Fruit fly (Drosophila melanogaster): ENCODE results near the gene IFT52.

The IFT52 gene

DNA sequence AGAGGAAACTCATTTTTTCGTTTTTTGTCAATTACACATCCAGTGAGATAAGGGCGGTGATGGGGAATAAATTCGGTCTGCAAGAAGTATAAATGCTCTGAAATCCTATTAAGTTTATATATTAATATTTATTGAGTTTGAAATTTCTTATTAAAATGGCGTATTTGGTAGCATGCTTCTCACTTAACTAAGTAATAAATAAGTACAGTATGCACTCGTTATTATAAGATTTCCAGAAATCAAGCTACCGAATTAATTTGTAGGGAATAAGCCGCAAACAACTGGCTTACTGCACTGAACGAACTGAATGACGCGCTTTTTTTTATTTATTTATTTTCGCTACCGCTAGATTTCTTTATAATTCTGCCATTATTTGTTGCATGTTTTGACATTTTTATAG, 5.8 kb downstream of the IFT52 start (continued):
- TF ChIP-seq Eip93F (GFP tag; optimal IDR thresholded peaks at IDR 0.05): no peak
- no peak for TF ChIP-seq vri (GFP tag; optimal IDR thresholded peaks at IDR 0.05)
- TF ChIP-seq CG6808 (GFP tag; optimal IDR thresholded peaks at IDR 0.05): no peak
- no peak for TF ChIP-seq CG6854 (GFP tag; optimal IDR thresholded peaks at IDR 0.05)
- TF ChIP-seq spab (GFP tag; optimal IDR thresholded peaks at IDR 0.05): no peak
- no peak for TF ChIP-seq CG4318 (GFP tag; optimal IDR thresholded peaks at IDR 0.05)
- TF ChIP-seq CG6276 (GFP tag; optimal IDR thresholded peaks at IDR 0.05): no peak
- TF ChIP-seq salr (GFP tag; optimal IDR thresholded peaks at IDR 0.05): no peak
- no peak for TF ChIP-seq CG32006 (GFP tag; optimal IDR thresholded peaks at IDR 0.05)
- TF ChIP-seq CG31627 (GFP tag; optimal IDR thresholded peaks at IDR 0.05): peak; percentile 32
- TF ChIP-seq Ets21C (GFP tag; optimal IDR thresholded peaks at IDR 0.05): no peak
- TF ChIP-seq pdm3 (GFP tag; optimal IDR thresholded peaks at IDR 0.05): no peak
- TF ChIP-seq dac (GFP tag; optimal IDR thresholded peaks at IDR 0.05): no peak
- TF ChIP-seq net (GFP tag; optimal IDR thresholded peaks at IDR 0.05): no peak
- peak; percentile 48 for TF ChIP-seq Smox (GFP tag; optimal IDR thresholded peaks at IDR 0.05)
- TF ChIP-seq fkh (GFP tag; optimal IDR thresholded peaks at IDR 0.05): no peak
- no peak for TF ChIP-seq ss (GFP tag; optimal IDR thresholded peaks at IDR 0.05)
- TF ChIP-seq CG6792 (GFP tag; optimal IDR thresholded peaks at IDR 0.05): peak; percentile 36
- TF ChIP-seq Ets96B (tag; optimal IDR thresholded peaks at IDR 0.05): no peak
- no peak for TF ChIP-seq CG3032 (tag; optimal IDR thresholded peaks at IDR 0.05)
- peak; percentile 84 for TF ChIP-seq svp (GFP tag)
- peak; percentile 51 for TF ChIP-seq cyc (GFP tag; optimal IDR thresholded peaks at IDR 0.05)
- TF ChIP-seq OdsH (GFP tag; optimal IDR thresholded peaks at IDR 0.05): no peak
- no peak for TF ChIP-seq CG16779 (tag; optimal IDR thresholded peaks at IDR 0.05)
- TF ChIP-seq eg (GFP tag; IDR thresholded peaks at IDR 0.05): no peak
- TF ChIP-seq CG6163 (GFP tag; IDR thresholded peaks at IDR 0.05): no peak
- TF ChIP-seq CG34406 (GFP tag; optimal IDR thresholded peaks at IDR 0.05): peak; percentile 33
- TF ChIP-seq CG11762 (GFP tag; optimal IDR thresholded peaks at IDR 0.05; ENCODE audit: insufficient read depth): no peak
- peak; percentile 30 for TF ChIP-seq CG3919 (GFP tag; optimal IDR thresholded peaks at IDR 0.05)

DNA sequence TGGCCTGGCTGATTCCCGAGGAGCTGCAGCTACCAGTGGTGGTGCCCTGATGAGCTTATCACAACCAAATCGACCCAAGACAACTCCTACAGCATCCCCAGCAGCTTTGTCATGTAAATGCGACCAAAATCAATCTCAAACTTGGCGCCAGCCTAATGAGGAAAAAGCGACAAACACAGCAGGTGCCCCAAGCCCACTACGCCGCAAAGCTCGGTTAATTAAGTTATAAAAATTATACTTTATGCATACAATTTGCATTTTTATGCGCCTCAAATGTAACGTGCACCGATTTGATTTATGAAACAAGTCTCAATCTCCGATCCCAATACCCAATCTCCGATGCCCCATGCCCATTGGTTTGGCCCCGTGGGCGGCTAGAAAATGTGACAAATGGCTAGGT, 6.5 kb downstream of the IFT52 start:
- no peak for TF ChIP-seq net (GFP tag; optimal IDR thresholded peaks at IDR 0.05)
- no peak for TF ChIP-seq CG8119 (GFP tag; IDR thresholded peaks at IDR 0.05)
- no peak for TF ChIP-seq CG15336 (GFP tag; IDR thresholded peaks at IDR 0.05)
- TF ChIP-seq Blimp-1 (GFP tag; optimal IDR thresholded peaks at IDR 0.05): no peak
- TF ChIP-seq fd85E (GFP tag; optimal IDR thresholded peaks at IDR 0.05): no peak

DNA sequence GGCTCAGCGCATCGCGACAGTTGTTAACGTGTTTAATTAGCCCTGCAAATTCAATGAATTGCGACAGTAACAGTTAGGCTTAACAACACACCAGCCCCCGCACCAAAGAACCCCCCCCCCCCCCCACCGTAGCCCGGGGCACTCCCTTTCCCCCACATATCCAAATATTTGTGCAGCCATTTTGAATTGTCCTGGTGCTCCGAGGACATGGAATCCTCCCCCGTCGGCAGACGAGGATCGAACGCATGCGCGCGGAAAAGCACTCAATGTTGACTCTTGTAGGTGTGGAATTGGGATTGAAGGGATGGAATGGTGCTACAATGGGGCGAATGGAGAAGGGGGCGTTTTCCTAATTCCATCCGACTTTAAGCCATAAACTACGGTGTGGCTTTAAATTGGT, 9.3 kb downstream of the IFT52 start:
- TF ChIP-seq salr (GFP tag; optimal IDR thresholded peaks at IDR 0.05) (no peak), fkh (GFP tag; optimal IDR thresholded peaks at IDR 0.05) (peak; percentile 16)

DNA sequence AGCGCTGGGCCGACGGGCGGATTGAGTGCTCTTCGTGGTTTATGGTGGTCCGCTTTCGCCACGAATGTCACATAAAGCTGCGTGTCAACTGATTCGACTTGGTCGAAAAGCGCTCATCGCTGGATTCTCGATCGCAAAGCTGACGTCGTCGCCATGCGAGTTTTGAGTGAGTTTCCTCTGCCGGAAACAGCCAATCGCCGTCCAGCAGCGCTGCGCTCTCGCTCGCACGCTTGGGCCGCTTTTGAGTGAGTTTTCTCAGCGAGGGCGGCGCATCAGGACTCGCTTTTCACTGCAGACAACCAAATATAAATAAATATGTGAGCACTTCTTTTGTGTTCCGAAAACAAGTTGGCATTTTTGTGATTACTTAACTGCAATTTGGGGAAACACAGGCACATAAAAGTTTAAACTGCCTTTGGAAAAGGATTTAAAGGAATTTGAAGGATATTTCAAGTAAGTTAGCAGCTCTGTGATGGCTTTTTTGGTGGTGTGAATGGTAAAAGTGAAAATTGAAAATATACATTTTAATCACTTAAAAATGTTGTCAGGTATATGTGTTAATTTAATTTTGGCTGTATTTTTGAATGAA, 10.3 kb downstream of the IFT52 start, which contains the start of gene eya:
Gene eya (minus strand): TSS at position 94 of the 589 bp plus-strand sequence.
- TF ChIP-seq eg (GFP tag; IDR thresholded peaks at IDR 0.05): no peak
- TF ChIP-seq svp (GFP tag): peak; percentile 47

DNA sequence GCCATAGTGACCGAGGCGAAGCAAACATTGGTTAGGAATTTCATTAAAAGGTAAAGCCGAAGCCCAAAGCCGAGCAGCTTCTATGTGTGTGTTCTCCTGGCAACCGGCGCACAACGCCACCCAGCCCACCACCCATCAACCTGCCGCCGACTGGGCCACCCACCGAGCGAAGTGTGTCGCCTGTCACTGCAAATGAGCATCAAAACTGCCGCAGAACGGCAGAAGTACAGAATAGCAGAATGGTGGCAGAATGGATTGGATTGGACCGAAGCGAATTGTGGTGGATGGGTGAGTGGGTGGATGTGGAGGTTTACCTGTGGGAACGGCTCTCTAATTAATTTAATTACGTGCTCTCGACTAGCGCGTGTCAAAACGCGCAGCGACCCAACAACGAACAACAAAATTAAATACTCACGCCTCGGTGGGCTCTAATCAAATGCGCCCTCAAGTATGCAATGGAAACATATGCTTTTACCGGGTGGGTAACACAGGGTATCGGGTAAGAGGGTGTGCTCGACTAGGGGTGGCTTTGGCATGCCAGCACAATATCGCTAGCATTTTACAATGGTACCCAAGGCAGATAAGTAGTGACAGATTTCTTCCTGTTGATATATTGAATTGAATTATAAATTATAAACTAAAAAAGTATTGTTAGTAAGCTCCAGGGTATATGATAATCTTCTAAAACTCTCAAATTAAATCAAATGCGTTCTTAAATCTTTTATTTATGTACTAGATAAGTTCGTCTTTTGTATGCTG, 17.5 kb downstream of the IFT52 start:
- TF ChIP-seq Gug (GFP tag; IDR thresholded peaks at IDR 0.05) (no peak), Blimp-1 (GFP tag; optimal IDR thresholded peaks at IDR 0.05) (no peak), fd85E (GFP tag; optimal IDR thresholded peaks at IDR 0.05) (no peak), Eip78C (GFP tag) (peak; percentile 9), Eip75B (GFP tag; optimal IDR thresholded peaks at IDR 0.05) (no peak), CG11294 (GFP tag; IDR thresholded peaks at IDR 0.05) (no peak), Hr38 (GFP tag; optimal IDR thresholded peaks at IDR 0.05) (no peak), svp (GFP tag) (peak; percentile 33), dsx (GFP tag; optimal IDR thresholded peaks at IDR 0.05; ENCODE audit: poor library complexity, severe bottlenecking) (no peak), pdm3 (GFP tag; optimal IDR thresholded peaks at IDR 0.05) (no peak)

Measured in whole organism, prepupa.